Fruit fly (Drosophila melanogaster) whole organism, prepupa: ENCODE data around the gene CG4768.
A peak's percentile ranks its signal among the peaks of the same experiment; 100 is the strongest.

Experiments used
- Blimp-1 ChIP-seq: fragments of 200-800 bp; sonication (Bioruptor generic); optimal IDR thresholded peaks from 3 replicates; lab custom pipeline; 2017; ENCODE audit warnings: missing biosample characterization, missing genetic modification characterization, mild to moderate bottlenecking, moderate library complexity, missing genetic modification reagents
- CG10631 ChIP-seq: fragments of 200-800 bp; sonication (Bioruptor generic); optimal IDR thresholded peaks from 2 replicates; lab custom pipeline; 2016; ENCODE audit warnings: missing biosample characterization, missing genetic modification characterization
- CG10669 ChIP-seq: fragments of 200-800 bp; sonication (Bioruptor generic); optimal IDR thresholded peaks from 3 replicates; lab custom pipeline; 2018; ENCODE audit warnings: missing biosample characterization, mild to moderate bottlenecking, missing genetic modification characterization, moderate library complexity
- CG11294 ChIP-seq: fragments of 200-800 bp; sonication (Bioruptor generic); IDR thresholded peaks from 2 replicates; pipeline ENCODE4 v1.3.6; 2022; ENCODE audit warnings: missing biosample characterization, missing genetic modification characterization
- CG15336 ChIP-seq: fragments of 200-800 bp; sonication (Bioruptor generic); IDR thresholded peaks from 2 replicates; pipeline ENCODE4 v1.3.6; 2022; ENCODE audit warnings: missing biosample characterization, missing genetic modification characterization
- CG1621 ChIP-seq: fragments of 200-800 bp; sonication (Bioruptor generic); optimal IDR thresholded peaks from 3 replicates; lab custom pipeline; 2018; ENCODE audit warnings: missing biosample characterization, mild to moderate bottlenecking, missing genetic modification characterization
- CG16779 ChIP-seq: fragments of 200-800 bp; sonication (Bioruptor generic); optimal IDR thresholded peaks from 3 replicates; lab custom pipeline; 2017; ENCODE audit warnings: missing biosample characterization, mild to moderate bottlenecking, missing genetic modification characterization
- CG3032 ChIP-seq: fragments of 200-800 bp; optimal IDR thresholded peaks from 2 replicates; lab custom pipeline; 2019; ENCODE audit warnings: missing biosample characterization, mild to moderate bottlenecking, missing genetic modification characterization, moderate library complexity
- CG31627 ChIP-seq: fragments of 200-800 bp; sonication (Bioruptor generic); optimal IDR thresholded peaks from 3 replicates; lab custom pipeline; 2016; ENCODE audit warnings: missing biosample characterization, missing genetic modification characterization
- CG32006 ChIP-seq: fragments of 200-800 bp; sonication (Bioruptor generic); optimal IDR thresholded peaks from 3 replicates; lab custom pipeline; 2017; ENCODE audit warnings: missing biosample characterization, mild to moderate bottlenecking, missing genetic modification characterization
- CG3919 ChIP-seq: fragments of 200-800 bp; sonication (Bioruptor generic); optimal IDR thresholded peaks from 3 replicates; lab custom pipeline; 2016; ENCODE audit warnings: missing biosample characterization, missing genetic modification characterization
- CG4318 ChIP-seq: fragments of 200-800 bp; sonication (Bioruptor generic); optimal IDR thresholded peaks from 3 replicates; lab custom pipeline; 2017; ENCODE audit warnings: missing biosample characterization, mild to moderate bottlenecking, missing genetic modification characterization
- CG6163 ChIP-seq: fragments of 200-800 bp; sonication (Bioruptor generic); IDR thresholded peaks from 3 replicates; pipeline ENCODE4 v1.3.6; 2022; ENCODE audit warnings: missing biosample characterization, missing genetic modification characterization
- CG6792 ChIP-seq: fragments of 200-800 bp; sonication (Bioruptor generic); optimal IDR thresholded peaks from 3 replicates; lab custom pipeline; 2016; ENCODE audit warnings: missing biosample characterization, missing genetic modification characterization
- CG6808 ChIP-seq: fragments of 200-800 bp; sonication (Bioruptor generic); optimal IDR thresholded peaks from 3 replicates; lab custom pipeline; 2017; ENCODE audit warnings: missing biosample characterization, missing genetic modification characterization, mild to moderate bottlenecking, moderate library complexity, missing genetic modification reagents
- CG6854 ChIP-seq: fragments of 200-800 bp; sonication (Bioruptor generic); optimal IDR thresholded peaks from 2 replicates; lab custom pipeline; 2017; ENCODE audit warnings: missing biosample characterization, mild to moderate bottlenecking, missing genetic modification characterization
- CG8119 ChIP-seq: fragments of 200-800 bp; sonication (Bioruptor generic); IDR thresholded peaks from 3 replicates; pipeline ENCODE4 v1.3.6; 2022; ENCODE audit warnings: missing biosample characterization, missing genetic modification characterization
- CG8319 ChIP-seq: fragments of 200-800 bp; sonication (Bioruptor generic); optimal IDR thresholded peaks from 3 replicates; lab custom pipeline; 2016; ENCODE audit warnings: missing biosample characterization, missing genetic modification characterization
- CG9139 ChIP-seq: fragments of 200-800 bp; sonication (Bioruptor generic); optimal IDR thresholded peaks from 3 replicates; lab custom pipeline; 2017; ENCODE audit warnings: missing biosample characterization, mild to moderate bottlenecking, missing genetic modification characterization
- Eip75B ChIP-seq: fragments of 200-800 bp; sonication (Bioruptor generic); optimal IDR thresholded peaks from 3 replicates; lab custom pipeline; 2016; ENCODE audit warnings: missing biosample characterization, missing genetic modification characterization
- Eip78C ChIP-seq: fragments of 200-800 bp; sonication (Bioruptor generic); peaks from one replicate; lab custom pipeline; 2016; ENCODE audit warnings: missing biosample characterization, missing genetic modification characterization
- Ets96B ChIP-seq: fragments of 200-800 bp; optimal IDR thresholded peaks from 2 replicates; lab custom pipeline; 2019; ENCODE audit warnings: missing biosample characterization, mild to moderate bottlenecking, missing genetic modification characterization, moderate library complexity
- Gug ChIP-seq: fragments of 200-800 bp; sonication (Bioruptor generic); IDR thresholded peaks from 2 replicates; pipeline ENCODE4 v1.3.6; 2022; ENCODE audit warnings: missing biosample characterization, missing genetic modification characterization
- Hr38 ChIP-seq: sonication (Bioruptor generic); optimal IDR thresholded peaks from 2 replicates; lab custom pipeline; 2016; ENCODE audit warnings: missing biosample characterization, missing genetic modification characterization
- Hr39 ChIP-seq: fragments of 200-800 bp; sonication (Bioruptor generic); optimal IDR thresholded peaks from 2 replicates; lab custom pipeline; 2016; ENCODE audit warnings: missing biosample characterization, missing genetic modification characterization
- Hr4 ChIP-seq: fragments of 200-800 bp; sonication (Bioruptor generic); optimal IDR thresholded peaks from 3 replicates; lab custom pipeline; 2016; ENCODE audit warnings: missing biosample characterization, missing genetic modification characterization
- Lpt ChIP-seq: fragments of 200-800 bp; sonication (Bioruptor generic); optimal IDR thresholded peaks from 3 replicates; lab custom pipeline; 2016; ENCODE audit warnings: missing biosample characterization, missing genetic modification characterization
- Met ChIP-seq: fragments of 200-800 bp; sonication (Bioruptor generic); optimal IDR thresholded peaks from 3 replicates; lab custom pipeline; 2016; ENCODE audit warnings: missing biosample characterization, missing genetic modification characterization
- OdsH ChIP-seq: fragments of 200-800 bp; sonication (Bioruptor generic); optimal IDR thresholded peaks from 3 replicates; lab custom pipeline; 2016; ENCODE audit warnings: missing biosample characterization, missing genetic modification characterization
- Sox102F ChIP-seq: fragments of 200-800 bp; sonication (Bioruptor generic); optimal IDR thresholded peaks from 2 replicates; lab custom pipeline; 2016; ENCODE audit warnings: missing biosample characterization, mild to moderate bottlenecking, missing genetic modification characterization
- Sox14 ChIP-seq: fragments of 200-800 bp; sonication (Bioruptor generic); optimal IDR thresholded peaks from 3 replicates; lab custom pipeline; 2016; ENCODE audit warnings: missing biosample characterization, missing genetic modification characterization
- Sox15 ChIP-seq: fragments of 200-800 bp; sonication (Bioruptor generic); optimal IDR thresholded peaks from 3 replicates; lab custom pipeline; 2016; ENCODE audit warnings: missing biosample characterization, missing genetic modification characterization
- achi ChIP-seq: fragments of 200-800 bp; sonication (Bioruptor generic); optimal IDR thresholded peaks from 3 replicates; lab custom pipeline; 2016; ENCODE audit warnings: missing biosample characterization, missing genetic modification characterization
- acj6 ChIP-seq: fragments of 200-800 bp; sonication (Bioruptor generic); optimal IDR thresholded peaks from 3 replicates; lab custom pipeline; 2016; ENCODE audit warnings: missing biosample characterization, missing genetic modification characterization
- cyc ChIP-seq: fragments of 200-800 bp; sonication (Bioruptor generic); optimal IDR thresholded peaks from 3 replicates; lab custom pipeline; 2016; ENCODE audit warnings: missing biosample characterization, missing genetic modification characterization
- dac ChIP-seq: fragments of 200-800 bp; sonication (Bioruptor generic); optimal IDR thresholded peaks from 2 replicates; lab custom pipeline; 2017; ENCODE audit warnings: missing biosample characterization, mild to moderate bottlenecking, missing genetic modification characterization
- dsx ChIP-seq: fragments of 200-800 bp; optimal IDR thresholded peaks from 3 replicates; lab custom pipeline; 2019; ENCODE audit warnings: missing biosample characterization, mild to moderate bottlenecking, missing genetic modification characterization, moderate library complexity; ENCODE audit not compliant: poor library complexity, severe bottlenecking
- eg ChIP-seq: fragments of 200-800 bp; sonication (Bioruptor generic); IDR thresholded peaks from 3 replicates; pipeline ENCODE4 v1.3.6; 2022; ENCODE audit warnings: missing biosample characterization, missing genetic modification characterization
- esn ChIP-seq: fragments of 200-800 bp; sonication (Bioruptor generic); optimal IDR thresholded peaks from 2 replicates; lab custom pipeline; 2016; ENCODE audit warnings: missing biosample characterization, mild to moderate bottlenecking, missing genetic modification characterization, moderate library complexity
- fd85E ChIP-seq: fragments of 200-800 bp; sonication (Bioruptor generic); optimal IDR thresholded peaks from 3 replicates; lab custom pipeline; 2016; ENCODE audit warnings: missing biosample characterization, missing genetic modification characterization
- fkh ChIP-seq: fragments of 200-800 bp; sonication (Bioruptor generic); optimal IDR thresholded peaks from 3 replicates; lab custom pipeline; 2017; ENCODE audit warnings: missing biosample characterization, mild to moderate bottlenecking, missing genetic modification characterization, moderate library complexity
- lz ChIP-seq: fragments of 200-800 bp; sonication (Bioruptor generic); optimal IDR thresholded peaks from 3 replicates; lab custom pipeline; 2016; ENCODE audit warnings: missing biosample characterization, missing genetic modification characterization
- net ChIP-seq: fragments of 200-800 bp; sonication (Bioruptor generic); optimal IDR thresholded peaks from 3 replicates; lab custom pipeline; 2016; ENCODE audit warnings: missing biosample characterization, missing genetic modification characterization
- pdm3 ChIP-seq: fragments of 200-800 bp; sonication (Bioruptor generic); optimal IDR thresholded peaks from 3 replicates; lab custom pipeline; 2016; ENCODE audit warnings: missing biosample characterization, missing genetic modification characterization
- salr ChIP-seq, 2 experiments: fragments of 200-800 bp; sonication (Bioruptor generic); optimal IDR thresholded peaks; 3 replicates each; lab custom pipeline; 2016 to 2018; ENCODE audit warnings: missing biosample characterization in 2 of 2, missing genetic modification characterization in 2 of 2, mild to moderate bottlenecking in 1 of 2
- spab ChIP-seq: fragments of 200-800 bp; sonication (Bioruptor generic); optimal IDR thresholded peaks from 2 replicates; lab custom pipeline; 2017; ENCODE audit warnings: missing biosample characterization, mild to moderate bottlenecking, missing genetic modification characterization, missing genetic modification reagents
- ss ChIP-seq, 2 experiments: fragments of 200-800 bp; sonication (Bioruptor generic); optimal IDR thresholded peaks; 2 replicates in 1 of 2; 3 replicates in 1 of 2; lab custom pipeline; 2017 to 2018; ENCODE audit warnings: mild to moderate bottlenecking in 2 of 2, missing biosample characterization in 2 of 2, missing genetic modification characterization in 2 of 2, moderate library complexity in 1 of 2
- svp ChIP-seq: fragments of 200-800 bp; sonication (Bioruptor generic); peaks from one replicate; lab custom pipeline; 2016; ENCODE audit warnings: missing biosample characterization, missing genetic modification characterization
- topi ChIP-seq: fragments of 200-800 bp; sonication (Bioruptor generic); optimal IDR thresholded peaks from 3 replicates; lab custom pipeline; 2016; ENCODE audit warnings: missing biosample characterization, missing genetic modification characterization
- vri ChIP-seq: fragments of 200-800 bp; sonication (Bioruptor generic); optimal IDR thresholded peaks from 3 replicates; lab custom pipeline; 2016; ENCODE audit warnings: missing biosample characterization, mild to moderate bottlenecking, missing genetic modification characterization

CG4768 gene

DNA sequence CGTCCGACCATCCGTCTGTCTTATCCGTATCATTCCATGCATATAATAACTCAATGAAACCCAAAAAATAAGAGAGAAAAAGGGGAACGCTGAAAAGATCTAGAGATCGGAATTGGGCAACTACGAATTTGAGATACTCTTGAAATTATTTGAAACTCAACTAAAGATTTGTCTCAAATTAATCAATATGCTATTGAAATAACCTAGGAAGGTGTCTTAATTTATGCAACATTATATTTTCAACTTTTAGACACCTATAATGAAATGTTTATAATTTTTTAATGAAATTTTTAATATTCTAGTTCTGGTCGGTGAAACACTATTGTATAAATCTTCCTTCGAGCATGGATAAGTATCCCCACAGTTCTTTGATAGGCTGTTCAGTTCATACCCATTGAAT lies 31.4 kb upstream of the CG4768 start (continued):
- TF ChIP-seq CG8119 = no peak
- TF ChIP-seq fd85E (GFP tag; lab: Kevin White, UChicago) = no peak
- TF ChIP-seq Eip75B (GFP tag; lab: Kevin White, UChicago) = no peak
- peak; percentile 1 for TF ChIP-seq cyc
- TF ChIP-seq Hr39 (GFP tag; lab: Kevin White, UChicago) = no peak
- TF ChIP-seq svp = peak; percentile 72
- TF ChIP-seq CG11294 (GFP tag; lab: Robert Waterston, UW) = no peak
- TF ChIP-seq Sox14 = no peak
- no peak for TF ChIP-seq Hr4
- TF ChIP-seq CG31627 = no peak

- TF ChIP-seq CG9139 (GFP tag; lab: Kevin White, UChicago) (no peak), CG4318 (GFP tag; lab: Kevin White, UChicago) (peak; percentile 19), salr (GFP tag; optimal IDR thresholded peaks at IDR 0.05; lab: Kevin White, UChicago) (peak in 1 of 2 experiments; percentile 43), CG8319 (GFP tag; lab: Kevin White, UChicago) (peak; percentile 42), Met (GFP tag; lab: Kevin White, UChicago) (peak; percentile 80), CG6163 (GFP tag; lab: Robert Waterston, UW) (peak; percentile 79), CG10631 (GFP tag; lab: Kevin White, UChicago) (peak; percentile 66), Blimp-1 (GFP tag; lab: Kevin White, UChicago) (no peak), topi (GFP tag; lab: Kevin White, UChicago) (peak; percentile 81), dac (GFP tag; lab: Kevin White, UChicago) (peak; percentile 20), eg (GFP tag; lab: Robert Waterston, UW) (peak; percentile 63; the same call in 2 of the 3 replicates), Sox102F (GFP tag; lab: Kevin White, UChicago) (peak; percentile 78), CG32006 (GFP tag; lab: Kevin White, UChicago) (peak; percentile 63), lz (GFP tag; lab: Kevin White, UChicago) (peak; percentile 82), Eip78C (peak; percentile 74), vri (GFP tag; lab: Kevin White, UChicago) (peak; percentile 84), CG15336 (GFP tag; lab: Robert Waterston, UW) (peak; percentile 79), CG31627 (peak; percentile 77), CG1621 (peak; percentile 61), Hr38 (no peak), CG6854 (GFP tag; lab: Kevin White, UChicago) (no peak), CG3919 (peak; percentile 62), CG3032 (tag; lab: Kevin White, UChicago) (peak; percentile 52), acj6 (peak; percentile 68), esn (GFP tag; lab: Kevin White, UChicago) (peak; percentile 81), Sox15 (GFP tag; lab: Kevin White, UChicago) (peak; percentile 58), Lpt (GFP tag; lab: Kevin White, UChicago) (peak; percentile 47), Hr4 (peak; percentile 68), net (GFP tag; lab: Kevin White, UChicago) (peak; percentile 40), CG6808 (GFP tag; lab: Kevin White, UChicago) (no peak), fd85E (GFP tag; lab: Kevin White, UChicago) (peak; percentile 12), Sox14 (peak; percentile 73), Eip75B (GFP tag; lab: Kevin White, UChicago) (peak; percentile 67), CG16779 (peak; percentile 5), Gug (GFP tag; lab: Robert Waterston, UW) (peak; percentile 41; the same call in 1 of the 2 replicates), pdm3 (peak; percentile 59), cyc (peak; percentile 78), dsx (GFP tag; lab: Kevin White, UChicago) (peak; percentile 23), achi (GFP tag; lab: Kevin White, UChicago) (peak; percentile 54), ss (GFP tag; optimal IDR thresholded peaks at IDR 0.05; lab: Kevin White, UChicago) (no peak), spab (GFP tag; lab: Kevin White, UChicago) (peak; percentile 36), CG10669 (peak; percentile 60), Ets96B (peak; percentile 67), OdsH (GFP tag; lab: Kevin White, UChicago) (peak; percentile 62), fkh (no peak), CG6792 (GFP tag; lab: Kevin White, UChicago) (peak; percentile 72), CG11294 (GFP tag; lab: Robert Waterston, UW) (0 out of 2 replicates have a peak, but pooled peaks have one; percentile 37)
Observed at dm6 chrX:16761531-16761930, 30.4 kb upstream of the CG4768 start.
